Fruit fly (Drosophila melanogaster) whole organism, embryonic: ENCODE results near the gene CG9328.

ENCODE experiments used
- Bgb ChIP-seq: fragments of 200-800 bp; sonication (Bioruptor generic); IDR thresholded peaks from 2 replicates; pipeline ENCODE4 v1.3.6; 2022; ENCODE audit warnings: missing biosample characterization, missing genetic modification characterization; ENCODE audit not compliant: partially characterized antibody
- CG10431 ChIP-seq: fragments of 200-800 bp; sonication (Bioruptor generic); optimal IDR thresholded peaks from 3 replicates; lab custom pipeline; 2018; ENCODE audit warnings: missing biosample characterization, mild to moderate bottlenecking, missing genetic modification characterization
- CG10565 ChIP-seq: fragments of 200-800 bp; sonication (Bioruptor generic); optimal IDR thresholded peaks from 3 replicates; lab custom pipeline; 2016; ENCODE audit warnings: missing biosample characterization, mild to moderate bottlenecking, missing genetic modification characterization
- CG11398 ChIP-seq: fragments of 200-800 bp; sonication (Bioruptor generic); optimal IDR thresholded peaks from 2 replicates; lab custom pipeline; 2016; ENCODE audit warnings: missing biosample characterization, missing genetic modification characterization
- CG11456 ChIP-seq: fragments of 200-800 bp; sonication (Bioruptor generic); IDR thresholded peaks from 3 replicates; pipeline ENCODE4 v1.3.6; 2022; ENCODE audit warnings: missing biosample characterization, missing genetic modification characterization
- CG11695 ChIP-seq: fragments of 200-800 bp; sonication (Bioruptor generic); IDR thresholded peaks from 3 replicates; pipeline ENCODE4 v1.3.6; 2022; ENCODE audit warnings: missing biosample characterization, missing genetic modification characterization
- CG12391 ChIP-seq: fragments of 200-800 bp; sonication (Bioruptor generic); optimal IDR thresholded peaks from 3 replicates; lab custom pipeline; 2018; ENCODE audit warnings: missing biosample characterization, mild to moderate bottlenecking, missing genetic modification characterization, moderate library complexity
- CG12769 ChIP-seq: fragments of 200-800 bp; sonication (Bioruptor generic); optimal IDR thresholded peaks from 2 replicates; lab custom pipeline; 2019; ENCODE audit warnings: missing biosample characterization, mild to moderate bottlenecking, missing genetic modification characterization, moderate library complexity
- CG13287 ChIP-seq: fragments of 200-800 bp; sonication (Bioruptor generic); IDR thresholded peaks from 2 replicates; pipeline ENCODE4 v1.3.6; 2022; ENCODE audit warnings: missing biosample characterization, missing genetic modification characterization; ENCODE audit not compliant: partially characterized antibody
- CG13296 ChIP-seq: fragments of 200-800 bp; sonication (Bioruptor generic); optimal IDR thresholded peaks from 3 replicates; lab custom pipeline; 2018; ENCODE audit warnings: missing biosample characterization, mild to moderate bottlenecking, missing genetic modification characterization
- CG16779 ChIP-seq: fragments of 200-800 bp; sonication (Bioruptor generic); IDR thresholded peaks from 2 replicates; pipeline ENCODE4 v1.3.6; 2022; ENCODE audit warnings: missing biosample characterization, missing genetic modification characterization
- CG2116 ChIP-seq: fragments of 200-800 bp; sonication (Bioruptor generic); optimal IDR thresholded peaks from 3 replicates; lab custom pipeline; 2018; ENCODE audit warnings: missing biosample characterization, mild to moderate bottlenecking, missing genetic modification characterization
- CG34422 ChIP-seq: fragments of 200-800 bp; sonication (Bioruptor generic); IDR thresholded peaks from 3 replicates; pipeline ENCODE4 v1.3.6; 2022; ENCODE audit warnings: missing biosample characterization, missing genetic modification characterization
- CG5180 ChIP-seq: fragments of 200-800 bp; sonication (Bioruptor generic); optimal IDR thresholded peaks from 3 replicates; lab custom pipeline; 2017; ENCODE audit warnings: missing biosample characterization, missing genetic modification characterization, mild to moderate bottlenecking, moderate library complexity, missing genetic modification reagents
- CG7357 ChIP-seq: fragments of 200-800 bp; sonication (Bioruptor generic); IDR thresholded peaks from 3 replicates; pipeline ENCODE4 v1.3.6; 2022; ENCODE audit warnings: missing biosample characterization, missing genetic modification characterization
- CG7372 ChIP-seq: fragments of 200-800 bp; sonication (Bioruptor generic); IDR thresholded peaks from 2 replicates; pipeline ENCODE4 v1.3.6; 2022; ENCODE audit warnings: missing biosample characterization, missing genetic modification characterization
- CG8281 ChIP-seq: fragments of 200-800 bp; sonication (Bioruptor generic); optimal IDR thresholded peaks from 2 replicates; lab custom pipeline; 2018; ENCODE audit warnings: missing biosample characterization, mild to moderate bottlenecking, missing genetic modification characterization, moderate library complexity
- CG9727 ChIP-seq: fragments of 200-800 bp; sonication (Bioruptor generic); optimal IDR thresholded peaks from 3 replicates; lab custom pipeline; 2017; ENCODE audit warnings: missing biosample characterization, mild to moderate bottlenecking, missing genetic modification characterization
- Camta ChIP-seq: fragments of 200-800 bp; sonication (Bioruptor generic); optimal IDR thresholded peaks from 2 replicates; lab custom pipeline; 2016; ENCODE audit warnings: missing biosample characterization, missing genetic modification characterization
- CoRest ChIP-seq: fragments of 200-800 bp; sonication (Bioruptor generic); optimal IDR thresholded peaks from 3 replicates; lab custom pipeline; 2018; ENCODE audit warnings: missing biosample characterization, mild to moderate bottlenecking, missing genetic modification characterization, moderate library complexity
- D19A ChIP-seq: fragments of 200-800 bp; optimal IDR thresholded peaks from 3 replicates; lab custom pipeline; 2019; ENCODE audit warnings: missing biosample characterization, mild to moderate bottlenecking, missing genetic modification characterization, moderate library complexity
- Dad ChIP-seq: fragments of 200-800 bp; sonication (Bioruptor generic); optimal IDR thresholded peaks from 3 replicates; lab custom pipeline; 2016; ENCODE audit warnings: missing biosample characterization, missing genetic modification characterization
- Dek ChIP-seq: fragments of 200-800 bp; sonication (Bioruptor generic); optimal IDR thresholded peaks from 3 replicates; lab custom pipeline; 2019; ENCODE audit warnings: missing biosample characterization, mild to moderate bottlenecking, missing genetic modification characterization, moderate library complexity
- ERR ChIP-seq: fragments of 200-800 bp; sonication (Bioruptor generic); optimal IDR thresholded peaks from 2 replicates; lab custom pipeline; 2016; ENCODE audit warnings: missing biosample characterization, missing genetic modification characterization
- Elba2 ChIP-seq: fragments of 200-800 bp; sonication (Bioruptor generic); optimal IDR thresholded peaks from 3 replicates; lab custom pipeline; 2016; ENCODE audit warnings: missing biosample characterization, missing genetic modification characterization
- H15 ChIP-seq: fragments of 200-800 bp; sonication (Bioruptor generic); IDR thresholded peaks from 3 replicates; pipeline ENCODE4 v1.3.6; 2022; ENCODE audit warnings: missing biosample characterization, missing genetic modification characterization
- Hey ChIP-seq: fragments of 200-800 bp; sonication (Bioruptor generic); optimal IDR thresholded peaks from 3 replicates; lab custom pipeline; 2018; ENCODE audit warnings: missing biosample characterization, mild to moderate bottlenecking, missing genetic modification characterization
- Med ChIP-seq: fragments of 200-800 bp; sonication (Bioruptor generic); peaks from one replicate; lab custom pipeline; 2016; ENCODE audit warnings: missing biosample characterization, missing genetic modification characterization, mild to moderate bottlenecking, inconsistent platforms, moderate library complexity
- Myb ChIP-seq: fragments of 200-800 bp; sonication (Bioruptor generic); optimal IDR thresholded peaks from 2 replicates; lab custom pipeline; 2016; ENCODE audit warnings: missing biosample characterization, missing genetic modification characterization
- Neu2 ChIP-seq: fragments of 200-800 bp; sonication (Bioruptor generic); optimal IDR thresholded peaks from 3 replicates; lab custom pipeline; 2016; ENCODE audit warnings: missing biosample characterization, missing genetic modification characterization, borderline replicate concordance
- Oaz ChIP-seq: fragments of 200-800 bp; sonication (Bioruptor generic); IDR thresholded peaks from 2 replicates; pipeline ENCODE4 v1.3.6; 2022; ENCODE audit warnings: missing biosample characterization, missing genetic modification characterization
- Sox100B ChIP-seq: fragments of 200-800 bp; sonication (Bioruptor generic); optimal IDR thresholded peaks from 3 replicates; lab custom pipeline; 2018; ENCODE audit warnings: missing biosample characterization, mild to moderate bottlenecking, missing genetic modification characterization
- ase ChIP-seq: fragments of 200-800 bp; sonication (Bioruptor generic); IDR thresholded peaks from 3 replicates; pipeline ENCODE4 v1.3.6; 2022; ENCODE audit warnings: missing biosample characterization, missing genetic modification characterization
- crc ChIP-seq: fragments of 200-800 bp; sonication (Bioruptor generic); optimal IDR thresholded peaks from 2 replicates; lab custom pipeline; 2016; ENCODE audit warnings: missing biosample characterization, missing genetic modification characterization
- dm ChIP-seq: fragments of 200-800 bp; sonication (Bioruptor generic); optimal IDR thresholded peaks from 3 replicates; lab custom pipeline; 2016; ENCODE audit warnings: missing biosample characterization, missing genetic modification characterization
- fu2 ChIP-seq: fragments of 200-800 bp; sonication (Bioruptor generic); optimal IDR thresholded peaks from 2 replicates; lab custom pipeline; 2016; ENCODE audit warnings: missing biosample characterization, missing genetic modification characterization
- gcm2 ChIP-seq: fragments of 200-800 bp; sonication (Bioruptor generic); optimal IDR thresholded peaks from 2 replicates; lab custom pipeline; 2016; ENCODE audit warnings: missing biosample characterization, missing genetic modification characterization
- grn ChIP-seq: fragments of 200-800 bp; sonication (Bioruptor generic); optimal IDR thresholded peaks from 3 replicates; lab custom pipeline; 2017; ENCODE audit warnings: missing biosample characterization, missing genetic modification characterization
- ham ChIP-seq: fragments of 200-800 bp; sonication (Bioruptor generic); IDR thresholded peaks from 2 replicates; pipeline ENCODE4 v1.3.6; 2022; ENCODE audit warnings: missing biosample characterization, missing genetic modification characterization
- hb ChIP-seq: fragments of 200-800 bp; sonication (Bioruptor generic); IDR thresholded peaks from 3 replicates; pipeline ENCODE4 v1.3.6; 2022; ENCODE audit warnings: missing biosample characterization, missing genetic modification characterization; ENCODE audit not compliant: partially characterized antibody
- jigr1 ChIP-seq: fragments of 200-800 bp; sonication (Bioruptor generic); IDR thresholded peaks from 3 replicates; pipeline ENCODE4 v1.3.6; 2022; ENCODE audit warnings: missing biosample characterization, missing genetic modification characterization
- jumu ChIP-seq: fragments of 200-800 bp; sonication (Bioruptor generic); optimal IDR thresholded peaks from 3 replicates; lab custom pipeline; 2016; ENCODE audit warnings: missing biosample characterization, missing genetic modification characterization
- ken ChIP-seq: fragments of 200-800 bp; sonication (Bioruptor generic); IDR thresholded peaks from 3 replicates; pipeline ENCODE4 v1.3.6; 2022; ENCODE audit warnings: missing biosample characterization, missing genetic modification characterization
- lab ChIP-seq: fragments of 200-800 bp; sonication (Bioruptor generic); optimal IDR thresholded peaks from 3 replicates; lab custom pipeline; 2017; ENCODE audit warnings: missing biosample characterization, missing genetic modification characterization, mild to moderate bottlenecking, moderate library complexity, missing genetic modification reagents
- lov ChIP-seq, 2 experiments: fragments of 200-800 bp in 1 of 2; fragments of >200 bp in 1 of 2; sonication (Bioruptor generic) in 1 of 2; IDR thresholded peaks in 1 of 2; optimal IDR thresholded peaks in 1 of 2; 2 replicates in 1 of 2; 3 replicates in 1 of 2; pipeline versions ENCODE4 v1.3.6 to Lab custom; 2017 to 2022; ENCODE audit warnings: missing biosample characterization in 1 of 2, missing genetic modification characterization in 1 of 2
- nom ChIP-seq: fragments of 200-800 bp; sonication (Bioruptor generic); optimal IDR thresholded peaks from 2 replicates; lab custom pipeline; 2017; ENCODE audit warnings: missing biosample characterization, missing genetic modification characterization, mild to moderate bottlenecking, moderate library complexity, missing genetic modification reagents
- pita ChIP-seq: fragments of 200-800 bp; sonication (Bioruptor generic); optimal IDR thresholded peaks from 2 replicates; lab custom pipeline; 2017; ENCODE audit warnings: missing biosample characterization, mild to moderate bottlenecking, missing genetic modification characterization
- pzg ChIP-seq: fragments of 200-800 bp; sonication (Bioruptor generic); optimal IDR thresholded peaks from 3 replicates; lab custom pipeline; 2018; ENCODE audit warnings: missing biosample characterization, mild to moderate bottlenecking, missing genetic modification characterization, moderate library complexity
- sr ChIP-seq: fragments of 200-800 bp; sonication (Bioruptor generic); IDR thresholded peaks from 3 replicates; pipeline ENCODE4 v1.3.6; 2022; ENCODE audit warnings: missing biosample characterization, missing genetic modification characterization
- sug ChIP-seq: fragments of 200-800 bp; optimal IDR thresholded peaks from 2 replicates; lab custom pipeline; 2019; ENCODE audit warnings: missing biosample characterization, mild to moderate bottlenecking, missing genetic modification characterization, moderate library complexity
- zf30C ChIP-seq: fragments of 200-800 bp; sonication (Bioruptor generic); optimal IDR thresholded peaks from 3 replicates; lab custom pipeline; 2018; ENCODE audit warnings: missing biosample characterization, mild to moderate bottlenecking, missing genetic modification characterization

The CG9328 gene

DNA sequence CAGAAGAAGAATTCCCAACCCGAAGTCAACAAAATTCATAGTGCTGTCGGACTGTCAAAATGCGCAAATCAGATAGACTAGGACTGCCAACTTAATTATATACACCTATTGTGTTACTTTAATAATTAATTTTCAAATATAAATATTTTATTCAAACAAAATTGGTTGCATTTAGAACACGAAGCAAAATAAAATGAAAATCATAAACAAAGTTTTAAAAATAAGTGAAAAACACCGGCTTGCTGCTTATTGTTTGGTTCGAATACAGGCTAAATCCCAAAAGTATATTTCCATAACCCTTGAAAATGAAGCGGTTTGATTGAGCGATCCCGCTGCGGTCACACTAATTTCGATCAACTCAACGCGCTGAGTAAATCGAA, 39.7 kb upstream of the CG9328 start, which contains the start of the genes Rhau and dia (continued):
- no peak for TF ChIP-seq gcm2
- no peak for TF ChIP-seq CG10565 (GFP tag; lab: Kevin White, UChicago)
- TF ChIP-seq CG5180 (GFP tag; lab: Kevin White, UChicago) = no peak
- peak; percentile 63 for TF ChIP-seq CG12391 (tag; lab: Kevin White, UChicago)
- TF ChIP-seq Elba2 (GFP tag; lab: Kevin White, UChicago) = peak; percentile 2
- peak; percentile 36 for TF ChIP-seq CG13287
- no peak for TF ChIP-seq Neu2
- peak; percentile 74 for TF ChIP-seq CG2116 (GFP tag; lab: Kevin White, UChicago)
- no peak for TF ChIP-seq CG11398
- no peak for TF ChIP-seq CG9727 (GFP tag; lab: Kevin White, UChicago)
- TF ChIP-seq ken (GFP tag; lab: Robert Waterston, UW) = no peak
- no peak for TF ChIP-seq jigr1
- peak; percentile 22 for TF ChIP-seq grn (GFP tag; lab: Kevin White, UChicago)
- no peak for TF ChIP-seq Oaz (GFP tag; lab: Robert Waterston, UW)
- TF ChIP-seq zf30C (GFP tag; lab: Kevin White, UChicago) = no peak
- TF ChIP-seq H15 (GFP tag; lab: Robert Waterston, UW) = no peak
- no peak for TF ChIP-seq crc (GFP tag; lab: Kevin White, UChicago)
- no peak for TF ChIP-seq Camta (GFP tag; lab: Kevin White, UChicago)
- TF ChIP-seq CoRest (tag; lab: Kevin White, UChicago) = peak; percentile 61
- TF ChIP-seq hb = no peak
- no peak for TF ChIP-seq CG34422 (GFP tag; lab: Robert Waterston, UW)
- TF ChIP-seq pzg (GFP tag; lab: Kevin White, UChicago) = peak; percentile 88
- no peak for TF ChIP-seq lab (GFP tag; lab: Kevin White, UChicago)
- TF ChIP-seq fu2 (GFP tag; lab: Kevin White, UChicago) = no peak
- TF ChIP-seq nom (GFP tag; lab: Kevin White, UChicago) = no peak
- no peak for TF ChIP-seq ham
- no peak for TF ChIP-seq CG11456 (GFP tag; lab: Robert Waterston, UW)
- peak; percentile 29 for TF ChIP-seq sug (tag; lab: Kevin White, UChicago)
- no peak for TF ChIP-seq CG16779
- TF ChIP-seq ase (GFP tag; lab: Robert Waterston, UW) = no peak
- no peak for TF ChIP-seq Hey
- TF ChIP-seq CG11695 (GFP tag; lab: Robert Waterston, UW) = no peak
- no peak for TF ChIP-seq Dad (GFP tag; lab: Kevin White, UChicago)
- TF ChIP-seq Bgb (GFP tag; lab: Robert Waterston, UW) = no peak
- TF ChIP-seq lov (optimal IDR thresholded peaks at IDR 0.05; lab: Kevin White, UChicago) = no peak
- no peak for TF ChIP-seq lov (GFP tag; IDR thresholded peaks at IDR 0.05; lab: Robert Waterston, UW)
- TF ChIP-seq CG13296 (GFP tag; lab: Kevin White, UChicago) = peak; percentile 3
- TF ChIP-seq pita (GFP tag; lab: Kevin White, UChicago) = peak; percentile 73
- no peak for TF ChIP-seq ERR (GFP tag; lab: Kevin White, UChicago)
- TF ChIP-seq sr (GFP tag; lab: Robert Waterston, UW) = no peak
- no peak for TF ChIP-seq jumu (GFP tag; lab: Kevin White, UChicago)
- TF ChIP-seq Myb = no peak
- peak; percentile 38 for TF ChIP-seq D19A (tag; lab: Kevin White, UChicago)
- no peak for TF ChIP-seq Med (GFP tag; lab: Kevin White, UChicago)
- TF ChIP-seq CG7372 = no peak
- no peak for TF ChIP-seq Sox100B
- no peak for TF ChIP-seq Dek
- no peak for TF ChIP-seq CG8281 (tag; lab: Kevin White, UChicago)
- no peak for TF ChIP-seq dm (GFP tag; lab: Kevin White, UChicago)
- TF ChIP-seq CG10431 (GFP tag; lab: Kevin White, UChicago) = peak; percentile 61
- TF ChIP-seq CG7357 = no peak
- TF ChIP-seq CG12769 = no peak
